Fruit fly (Drosophila melanogaster) ovary, adult (tissue): Measurements from ENCODE around the gene CG3091.

Experiments
- CG17801 ChIP-seq: fragments of 200-800 bp; optimal IDR thresholded peaks from 2 replicates; lab custom pipeline; 2019; ENCODE audit warnings: missing biosample characterization, mild to moderate bottlenecking, missing genetic modification characterization, moderate library complexity; ENCODE audit not compliant: partially characterized antibody

CG3091 gene

dm6 chrX:2212327-2212820 is 41.6 kb downstream of the CG3091 start:
- no peak for TF ChIP-seq CG17801 (GFP tag; lab: Kevin White, UChicago)

- TF ChIP-seq CG17801 (GFP tag; lab: Kevin White, UChicago) = no peak
Observed at dm6 chrX:2208641-2209241, 45.3 kb downstream of the CG3091 start.

- TF ChIP-seq CG17801 (GFP tag; lab: Kevin White, UChicago) = no peak
Observed at dm6 chrX:2203766-2204165, 50.2 kb downstream of the CG3091 start, which contains the start of gene FarO. TSS of gene FarO (minus strand) at chrX:2203866.
